Worm (Caenorhabditis elegans): ENCODE data around the gene phat-8.
"Not testable (repeated sequence)": the region's sequence is repeated elsewhere in the genome, so short reads cannot be mapped to it uniquely, and the experiment has no call there.

phat-8 gene

DNA sequence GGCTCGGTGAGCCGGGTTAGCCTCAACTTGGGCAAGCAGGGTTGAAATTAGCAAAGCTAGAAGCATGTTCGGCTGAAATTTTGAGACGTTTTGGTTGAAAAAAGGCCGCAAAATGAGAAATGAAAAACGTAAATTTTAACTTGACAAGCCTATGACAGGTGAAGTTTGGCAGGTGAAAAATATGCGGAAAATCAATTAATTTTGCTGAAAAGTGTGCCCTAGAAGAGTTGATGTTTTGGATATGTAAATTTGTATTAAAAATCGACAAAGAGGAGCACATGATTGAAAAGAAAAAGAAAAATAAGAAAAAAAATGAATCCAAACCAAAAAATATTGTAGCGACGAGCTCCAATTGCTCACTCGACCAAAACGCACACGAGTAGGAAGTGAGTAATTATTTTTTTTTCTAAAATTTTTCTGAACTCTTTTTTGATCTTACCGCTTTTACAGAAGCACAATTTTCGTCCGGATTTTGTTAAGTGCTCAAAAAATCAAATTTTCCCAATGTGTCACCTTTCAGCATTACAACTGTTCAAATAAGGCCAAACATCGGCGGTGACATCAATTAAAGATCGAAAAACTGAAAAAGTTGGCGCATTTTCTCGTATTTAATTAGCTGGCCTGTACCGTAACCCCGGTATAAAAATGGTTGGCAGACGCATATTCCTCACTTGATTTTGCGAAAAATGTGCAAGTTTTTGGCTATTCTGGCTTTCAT is at the start of gene phat-8, which contains the start of gene F15A4.5:
Gene phat-8, plus strand, starts transcription at position 668 of the 718 bp plus-strand sequence.
Gene F15A4.5, minus strand, starts transcription at position 101 of the 718 bp plus-strand sequence.
- no peak for TF ChIP-seq unc-62 (GFP tag; optimal IDR thresholded peaks at IDR 0.05)

DNA sequence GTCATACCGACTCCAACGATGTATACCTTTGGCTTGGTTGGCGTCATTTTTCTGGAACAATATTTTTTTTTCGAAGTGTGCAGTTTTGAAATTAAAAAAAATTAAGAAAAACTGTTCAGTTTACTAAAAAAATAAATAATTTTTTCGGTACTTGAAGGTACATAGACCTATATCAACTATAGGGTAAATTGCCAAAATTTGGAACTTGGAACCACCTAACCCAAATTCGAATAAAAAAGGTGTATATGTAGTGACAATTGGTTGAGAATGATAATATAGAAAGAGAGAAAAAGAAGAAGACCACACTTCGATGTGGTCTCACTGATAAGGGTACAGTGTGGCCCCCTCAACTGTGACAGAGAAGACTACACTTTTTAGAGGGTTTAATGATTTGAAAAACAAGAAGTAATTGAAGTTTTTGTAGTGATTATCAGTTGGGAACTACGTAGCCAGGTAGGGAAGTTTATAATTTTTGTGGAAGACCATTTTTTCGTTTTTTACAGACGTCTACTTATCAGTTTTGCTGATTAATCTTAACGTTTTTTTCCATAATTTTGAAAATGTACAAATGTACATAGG is 45.9 kb upstream of the phat-8 start, which contains the start of gene daf-22:
Gene daf-22, minus strand, starts transcription at position 51 of the 579 bp plus-strand sequence.
- no peak for TF ChIP-seq unc-62 (GFP tag; optimal IDR thresholded peaks at IDR 0.05)

DNA sequence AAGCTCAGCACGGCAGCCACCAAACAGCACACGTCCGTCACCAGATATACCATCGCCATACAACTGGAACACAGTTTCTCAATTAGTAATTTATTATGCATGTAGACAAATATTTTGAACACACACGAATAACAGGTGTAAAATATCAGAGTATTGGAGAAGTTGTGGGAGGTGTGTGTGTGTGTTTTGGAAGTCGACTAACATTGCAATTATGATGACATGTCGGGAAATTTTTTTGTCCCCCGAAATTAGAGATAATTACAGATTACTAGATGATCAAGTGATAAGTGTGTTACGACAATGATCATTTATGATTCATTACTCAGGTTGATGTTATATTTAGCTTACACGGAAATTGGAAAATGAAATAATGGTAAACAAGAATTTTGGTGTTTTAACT is 41.9 kb upstream of the phat-8 start, which contains the start of gene Y57A10C.8:
Gene Y57A10C.8, minus strand, starts transcription at position 101 of the 400 bp plus-strand sequence.
- no peak for TF ChIP-seq unc-62 (GFP tag; optimal IDR thresholded peaks at IDR 0.05)

ce11 chrII:12432356-12432755 is 39.2 kb upstream of the phat-8 start, which contains the start of gene dct-12:
dct-12 (minus strand) TSS chrII:12432456.
- TF ChIP-seq unc-62 (GFP tag; optimal IDR thresholded peaks at IDR 0.05) = no peak

ce11 chrII:12435202-12435872 is 36.3 kb upstream of the phat-8 start:
- TF ChIP-seq unc-62 (GFP tag; optimal IDR thresholded peaks at IDR 0.05) = no peak

DNA sequence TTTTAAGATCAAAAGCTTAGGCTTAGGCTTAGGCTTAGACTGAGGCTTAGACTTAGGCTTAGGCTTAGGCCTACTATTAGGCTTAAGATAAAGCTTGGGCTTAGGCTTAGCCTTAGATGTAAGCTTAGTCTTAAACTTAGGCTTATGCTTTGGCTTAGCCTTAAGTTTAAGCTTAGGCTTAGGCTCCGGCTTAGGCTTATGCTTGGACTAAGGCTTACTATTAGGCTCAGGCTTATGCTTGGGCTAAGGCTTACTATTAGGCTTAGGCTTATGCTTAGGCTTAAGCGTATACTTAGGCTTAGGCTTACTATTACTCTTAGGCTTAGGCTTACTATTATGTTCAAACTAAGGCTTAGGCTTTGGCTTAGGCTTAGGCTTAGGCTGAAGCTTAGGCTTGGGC is 34.9 kb upstream of the phat-8 start:
- no peak for TF ChIP-seq unc-62 (GFP tag; optimal IDR thresholded peaks at IDR 0.05)

ce11 chrII:12438441-12438840 is 33.2 kb upstream of the phat-8 start, which contains the start of gene Y57A10C.9:
Y57A10C.9 (minus strand) TSS chrII:12438541.
- TF ChIP-seq unc-62 (GFP tag; optimal IDR thresholded peaks at IDR 0.05) = no peak

- TF ChIP-seq unc-62 (GFP tag; optimal IDR thresholded peaks at IDR 0.05) = not testable (repeated sequence)
These were observed 30.4 kb upstream of the phat-8 start, which contains the start of gene Y57A10C.10 for ce11 chrII:12441164-12441563. Y57A10C.10 (minus strand) TSS chrII:12441264.

ce11 chrII:12444679-12445376 is 26.8 kb upstream of the phat-8 start, which contains the start of the genes W05H5.1 and pitr-6:
W05H5.1 (minus strand) TSS chrII:12444779.
pitr-6 (plus strand) TSS chrII:12445326.
- no peak for TF ChIP-seq unc-62 (GFP tag; optimal IDR thresholded peaks at IDR 0.05)

DNA sequence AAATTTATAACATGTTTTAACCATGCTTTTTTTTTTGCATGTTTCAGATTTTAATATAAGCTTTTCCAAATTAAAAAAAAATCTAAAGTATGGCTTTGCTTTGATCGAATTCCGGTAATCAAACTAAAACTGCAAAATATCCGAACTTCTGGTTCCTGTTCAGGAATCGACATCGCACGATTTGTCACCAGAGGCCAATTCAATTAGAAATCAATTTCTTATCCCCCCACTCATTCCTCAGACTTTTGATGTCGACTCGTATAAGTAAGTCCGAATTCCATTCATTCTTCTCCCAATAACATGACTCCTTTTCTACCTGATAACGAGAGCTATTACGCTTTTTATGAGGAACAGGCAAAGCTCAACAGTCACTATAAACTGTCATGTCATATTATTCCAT is 23.4 kb upstream of the phat-8 start, which contains the start of gene srh-27:
Gene srh-27, plus strand, starts transcription at position 301 of the 400 bp plus-strand sequence.
- TF ChIP-seq unc-62 (GFP tag; optimal IDR thresholded peaks at IDR 0.05) = no peak

- no peak for TF ChIP-seq unc-62 (GFP tag; optimal IDR thresholded peaks at IDR 0.05)
These were observed 21.8 kb upstream of the phat-8 start, which contains the start of gene sre-34 for ce11 chrII:12449849-12450248. sre-34 (plus strand) TSS chrII:12450149.

DNA sequence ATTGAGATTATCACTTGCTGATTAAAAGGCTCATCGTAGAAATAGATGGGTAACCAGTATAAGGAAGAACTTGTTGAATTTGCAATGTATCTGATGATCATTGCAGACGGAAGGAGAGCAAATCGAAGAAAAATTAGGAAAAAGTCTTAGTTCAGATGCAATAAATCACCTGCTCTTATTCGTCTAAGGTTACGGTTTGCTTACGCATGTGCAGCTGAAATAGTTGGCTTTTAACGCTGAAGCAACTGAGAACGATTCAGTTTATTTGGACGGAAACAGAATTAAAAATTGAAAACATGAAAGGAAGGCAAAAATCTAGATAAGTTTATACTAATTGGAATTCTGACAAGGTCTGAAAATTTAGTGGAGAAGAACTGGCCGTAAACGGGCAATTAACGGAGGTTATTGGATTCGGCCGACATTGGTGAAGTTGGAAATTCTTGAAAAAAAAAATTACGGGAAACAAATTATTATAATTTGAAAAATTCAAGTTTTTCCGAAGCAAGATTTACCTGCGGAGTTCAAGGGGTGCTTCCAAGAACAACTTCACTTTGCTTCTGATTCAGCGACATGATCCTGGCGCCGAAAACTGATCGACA is 18.8 kb upstream of the phat-8 start, which contains the start of the genes sre-35 and sre-33:
Gene sre-35, minus strand, starts transcription at position 101 of the 599 bp plus-strand sequence.
Gene sre-33, plus strand, starts transcription at position 549 of the 599 bp plus-strand sequence.
- TF ChIP-seq unc-62 (GFP tag; optimal IDR thresholded peaks at IDR 0.05) = no peak

- no peak for TF ChIP-seq unc-62 (GFP tag; optimal IDR thresholded peaks at IDR 0.05)
These were observed 15.0 kb upstream of the phat-8 start, which contains the start of gene sre-32 for ce11 chrII:12456633-12457032. sre-32 (minus strand) TSS chrII:12456733.

DNA sequence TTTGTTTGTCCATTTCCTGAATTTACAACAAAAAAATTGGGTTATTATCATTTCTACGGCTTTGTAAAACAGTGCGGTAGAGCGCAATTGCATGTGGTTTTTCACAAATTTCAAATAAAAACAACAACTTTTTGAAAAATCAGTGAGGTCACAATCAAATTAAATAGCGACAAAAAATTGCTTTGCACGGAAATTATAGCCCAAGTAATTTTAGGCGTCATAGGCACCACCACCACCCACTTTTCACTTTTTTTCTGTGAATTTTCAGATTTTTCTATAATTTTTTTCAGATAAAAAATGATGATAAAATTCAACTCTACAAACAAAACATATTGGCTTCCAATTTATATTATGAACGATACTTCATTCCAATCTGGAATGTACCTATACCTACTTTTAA is 14.3 kb upstream of the phat-8 start, which contains the start of gene sre-38:
Gene sre-38, plus strand, starts transcription at position 301 of the 400 bp plus-strand sequence.
- no peak for TF ChIP-seq unc-62 (GFP tag; optimal IDR thresholded peaks at IDR 0.05)
